Worm (Caenorhabditis elegans): ENCODE data around the gene R05G6.10.
"Not testable (repeated sequence)": the region's sequence is repeated elsewhere in the genome, so short reads cannot be mapped to it uniquely, and the experiment has no call there.

The R05G6.10 gene

ce11 chrIV:7542485-7543001 is at the start of gene R05G6.10:
Gene R05G6.10 (minus strand): TSS chrIV:7542535.
- no peak for TF ChIP-seq W03F9.2 (tag; optimal IDR thresholded peaks at IDR 0.05)
- TF ChIP-seq him-1 (tag; optimal IDR thresholded peaks at IDR 0.05), result no peak
- no peak for TF ChIP-seq dao-5 (tag; optimal IDR thresholded peaks at IDR 0.05)

ce11 chrIV:7588631-7589030 is 46.3 kb upstream of the R05G6.10 start, which contains the start of gene cla-1:
Gene cla-1 (plus strand): TSS chrIV:7588931.
- TF ChIP-seq him-1 (tag; optimal IDR thresholded peaks at IDR 0.05), result no peak
- no peak for TF ChIP-seq dao-5 (tag; optimal IDR thresholded peaks at IDR 0.05)
- TF ChIP-seq W03F9.2 (tag; optimal IDR thresholded peaks at IDR 0.05), result no peak

ce11 chrIV:7586972-7587371 is 44.6 kb upstream of the R05G6.10 start:
- TF ChIP-seq him-1 (tag; optimal IDR thresholded peaks at IDR 0.05) (no peak), W03F9.2 (tag; optimal IDR thresholded peaks at IDR 0.05) (no peak)

- TF ChIP-seq W03F9.2 (tag; optimal IDR thresholded peaks at IDR 0.05) (no peak), him-1 (tag; optimal IDR thresholded peaks at IDR 0.05) (peak; percentile 14), dao-5 (tag; optimal IDR thresholded peaks at IDR 0.05) (no peak)
These were observed 43.0 kb upstream of the R05G6.10 start for ce11 chrIV:7585273-7585882.

ce11 chrIV:7580062-7580614 is 37.8 kb upstream of the R05G6.10 start, which contains the start of the genes cec-5 and nol-10:
Gene cec-5 (minus strand): TSS chrIV:7580112.
Gene nol-10 (plus strand): TSS chrIV:7580597.
- peak; percentile 95 for TF ChIP-seq W03F9.2 (tag; optimal IDR thresholded peaks at IDR 0.05)
- no peak for TF ChIP-seq him-1 (tag; optimal IDR thresholded peaks at IDR 0.05)

- TF ChIP-seq W03F9.2 (tag; optimal IDR thresholded peaks at IDR 0.05), result no peak
- TF ChIP-seq him-1 (tag; optimal IDR thresholded peaks at IDR 0.05), result no peak
- TF ChIP-seq dao-5 (tag; optimal IDR thresholded peaks at IDR 0.05), result no peak
These were observed 35.9 kb upstream of the R05G6.10 start, which contains the start of gene F32E10.5 for ce11 chrIV:7578281-7578680. Gene F32E10.5 (minus strand): TSS chrIV:7578381.

ce11 chrIV:7575147-7575768 is 32.9 kb upstream of the R05G6.10 start, which contains the start of gene cec-4:
Gene cec-4 (plus strand): TSS chrIV:7575718.
- TF ChIP-seq W03F9.2 (tag; optimal IDR thresholded peaks at IDR 0.05), result no peak
- no peak for TF ChIP-seq dao-5 (tag; optimal IDR thresholded peaks at IDR 0.05)
- no peak for TF ChIP-seq him-1 (tag; optimal IDR thresholded peaks at IDR 0.05)

ce11 chrIV:7573944-7574343 is 31.6 kb upstream of the R05G6.10 start:
- TF ChIP-seq him-1 (tag; optimal IDR thresholded peaks at IDR 0.05) (peak; percentile 90), dao-5 (tag; optimal IDR thresholded peaks at IDR 0.05) (peak; percentile 90), W03F9.2 (tag; optimal IDR thresholded peaks at IDR 0.05) (peak; percentile 76)

- TF ChIP-seq him-1 (tag; optimal IDR thresholded peaks at IDR 0.05) (no peak), W03F9.2 (tag; optimal IDR thresholded peaks at IDR 0.05) (no peak), dao-5 (tag; optimal IDR thresholded peaks at IDR 0.05) (no peak)
These were observed 26.3 kb upstream of the R05G6.10 start, which contains the start of gene clec-180 for ce11 chrIV:7568593-7568992. Gene clec-180 (plus strand): TSS chrIV:7568893.

- TF ChIP-seq him-1 (tag; optimal IDR thresholded peaks at IDR 0.05), result no peak
- no peak for TF ChIP-seq W03F9.2 (tag; optimal IDR thresholded peaks at IDR 0.05)
- TF ChIP-seq dao-5 (tag; optimal IDR thresholded peaks at IDR 0.05), result no peak
These were observed 25.2 kb upstream of the R05G6.10 start, which contains the start of gene F32E10.8 for ce11 chrIV:7567557-7568010. Gene F32E10.8 (plus strand): TSS chrIV:7567607.

- TF ChIP-seq him-1, dao-5, W03F9.2 (tag; optimal IDR thresholded peaks at IDR 0.05): not testable (repeated sequence)
These were observed 21.5 kb upstream of the R05G6.10 start, which contains the start of gene F32E10.9 for ce11 chrIV:7563850-7564249. Gene F32E10.9 (minus strand): TSS chrIV:7563950.

- TF ChIP-seq him-1 (tag; optimal IDR thresholded peaks at IDR 0.05) (no peak), W03F9.2 (tag; optimal IDR thresholded peaks at IDR 0.05) (peak; percentile 27)
These were observed 19.3 kb upstream of the R05G6.10 start, which contains the start of gene ima-3 for ce11 chrIV:7561614-7562142. Gene ima-3 (minus strand): TSS chrIV:7561664.

- TF ChIP-seq him-1 (tag; optimal IDR thresholded peaks at IDR 0.05) (no peak), dao-5 (tag; optimal IDR thresholded peaks at IDR 0.05) (no peak), W03F9.2 (tag; optimal IDR thresholded peaks at IDR 0.05) (no peak)
These were observed 16.9 kb upstream of the R05G6.10 start for ce11 chrIV:7559237-7559636.

Data from whole organism, L4/young adult.